Worm (Caenorhabditis elegans) whole organism, L4/young adult: ENCODE results near the gene C23H5.8.

Experiments
- W03F9.2 ChIP-seq: fragments of 150-350 bp; optimal IDR thresholded peaks from 2 replicates; lab custom pipeline; 2014; ENCODE audit warnings: missing biosample characterization, missing genetic modification characterization
- dao-5 ChIP-seq: sonication (generic microtip); optimal IDR thresholded peaks from 2 replicates; lab custom pipeline; 2016; ENCODE audit warnings: missing genotype, missing genetic modification characterization, moderate library complexity, missing compliant biosample characterization

DNA sequence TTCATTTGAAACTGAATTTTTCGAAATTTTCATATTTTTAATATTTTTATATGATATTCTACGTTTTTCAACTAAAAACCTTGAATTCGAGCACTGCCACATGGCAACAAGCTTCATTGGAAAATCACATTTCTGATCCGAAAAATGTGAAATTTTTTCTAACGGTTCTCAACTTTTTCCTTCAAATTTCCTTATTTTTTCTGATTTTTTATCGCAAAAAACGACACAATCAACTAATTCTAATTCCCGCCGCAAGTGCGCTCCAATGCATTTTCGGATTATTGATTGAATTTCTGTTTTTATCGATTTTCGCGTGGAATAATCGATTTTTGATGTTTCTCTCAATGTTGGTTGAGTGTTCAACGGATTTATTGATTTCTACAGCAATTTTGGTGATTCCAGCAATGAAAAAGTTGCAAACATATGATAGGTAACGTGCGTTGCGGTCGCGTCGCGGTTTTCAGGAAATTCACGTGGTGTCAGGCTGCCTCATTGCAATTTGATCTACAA is 20.3 kb upstream of the C23H5.8 start, which contains the start of gene C23H5.12:
- TF ChIP-seq W03F9.2 (no peak), dao-5 (tag; lab: Kevin White, UChicago) (no peak)
